Fruit fly (Drosophila melanogaster) whole organism, embryonic: ENCODE data around the gene rasp.

Source experiments
- B-H2 ChIP-seq: fragments of 200-800 bp; sonication (Bioruptor generic); optimal IDR thresholded peaks from 2 replicates; lab custom pipeline; 2018; ENCODE audit warnings: missing biosample characterization, mild to moderate bottlenecking, missing genetic modification characterization
- CG10209 ChIP-seq: fragments of 200-800 bp; sonication (Bioruptor generic); optimal IDR thresholded peaks from 3 replicates; lab custom pipeline; 2017; ENCODE audit warnings: missing biosample characterization, mild to moderate bottlenecking, missing genetic modification characterization, missing genetic modification reagents
- CG10274 ChIP-seq: fragments of 200-800 bp; sonication (Bioruptor generic); optimal IDR thresholded peaks from 3 replicates; lab custom pipeline; 2017; ENCODE audit warnings: missing biosample characterization, mild to moderate bottlenecking, missing genetic modification characterization
- CG10959 ChIP-seq: fragments of 200-800 bp; sonication (Bioruptor generic); IDR thresholded peaks from 2 replicates; pipeline ENCODE4 v1.3.6; 2022; ENCODE audit warnings: missing biosample characterization, missing genetic modification characterization
- CG10979 ChIP-seq: fragments of 200-800 bp; sonication (Bioruptor generic); optimal IDR thresholded peaks from 2 replicates; lab custom pipeline; 2018; ENCODE audit warnings: missing biosample characterization, mild to moderate bottlenecking, missing genetic modification characterization, moderate library complexity
- CG1529 ChIP-seq: fragments of 200-800 bp; sonication (Bioruptor generic); optimal IDR thresholded peaks from 3 replicates; lab custom pipeline; 2018; ENCODE audit warnings: missing biosample characterization, missing genetic modification characterization
- CG1603 ChIP-seq: fragments of 200-800 bp; sonication (Bioruptor generic); optimal IDR thresholded peaks from 2 replicates; lab custom pipeline; 2019; ENCODE audit warnings: missing biosample characterization, mild to moderate bottlenecking, missing genetic modification characterization, moderate library complexity
- CG1647 ChIP-seq: fragments of 200-800 bp; sonication (Bioruptor generic); optimal IDR thresholded peaks from 3 replicates; lab custom pipeline; 2016; ENCODE audit warnings: missing biosample characterization, missing genetic modification characterization
- CG1792 ChIP-seq: fragments of 200-800 bp; sonication (Bioruptor generic); optimal IDR thresholded peaks from 2 replicates; lab custom pipeline; 2016; ENCODE audit warnings: missing biosample characterization, missing genetic modification characterization
- CG18262 ChIP-seq: fragments of 200-800 bp; optimal IDR thresholded peaks from 3 replicates; lab custom pipeline; 2019; ENCODE audit warnings: missing biosample characterization, mild to moderate bottlenecking, missing genetic modification characterization, moderate library complexity
- CG32772 ChIP-seq: fragments of 200-800 bp; sonication (Bioruptor generic); IDR thresholded peaks from 2 replicates; pipeline ENCODE4 v1.3.6; 2022; ENCODE audit warnings: missing biosample characterization, missing genetic modification characterization
- CG34422 ChIP-seq: fragments of 200-800 bp; sonication (Bioruptor generic); IDR thresholded peaks from 3 replicates; pipeline ENCODE4 v1.3.6; 2022; ENCODE audit warnings: missing biosample characterization, missing genetic modification characterization
- CG3838 ChIP-seq: fragments of 200-800 bp; sonication (Bioruptor generic); optimal IDR thresholded peaks from 3 replicates; lab custom pipeline; 2016; ENCODE audit warnings: missing biosample characterization, missing genetic modification characterization
- CG4730 ChIP-seq: fragments of 200-800 bp; sonication (Bioruptor generic); IDR thresholded peaks from 2 replicates; pipeline ENCODE4 v1.3.6; 2022; ENCODE audit warnings: missing biosample characterization, missing genetic modification characterization
- CG6813 ChIP-seq: fragments of 200-800 bp; sonication (Bioruptor generic); optimal IDR thresholded peaks from 2 replicates; lab custom pipeline; 2017; ENCODE audit warnings: missing biosample characterization, missing genetic modification characterization, mild to moderate bottlenecking, moderate library complexity, missing genetic modification reagents
- CG6854 ChIP-seq: fragments of 200-800 bp; sonication (Bioruptor generic); optimal IDR thresholded peaks from 3 replicates; lab custom pipeline; 2017; ENCODE audit warnings: missing biosample characterization, mild to moderate bottlenecking, missing genetic modification characterization
- CG7963 ChIP-seq: fragments of 200-800 bp; sonication (Bioruptor generic); IDR thresholded peaks from 3 replicates; pipeline ENCODE4 v1.3.6; 2022; ENCODE audit warnings: missing biosample characterization, missing genetic modification characterization; ENCODE audit not compliant: partially characterized antibody
- CG8478 ChIP-seq: fragments of >200 bp; optimal IDR thresholded peaks from 2 replicates; lab custom pipeline; 2018
- CkIIα-i1 ChIP-seq: fragments of 200-800 bp; sonication (Bioruptor generic); IDR thresholded peaks from 2 replicates; pipeline ENCODE4 v1.3.6; 2022; ENCODE audit warnings: missing biosample characterization, missing genetic modification characterization
- Dek ChIP-seq: fragments of 200-800 bp; sonication (Bioruptor generic); optimal IDR thresholded peaks from 3 replicates; lab custom pipeline; 2019; ENCODE audit warnings: missing biosample characterization, mild to moderate bottlenecking, missing genetic modification characterization, moderate library complexity
- Ets65A ChIP-seq: fragments of 200-800 bp; sonication (Bioruptor generic); peaks from one replicate; lab custom pipeline; 2016; ENCODE audit warnings: missing biosample characterization, missing genetic modification characterization
- Fer1 ChIP-seq: fragments of 200-800 bp; sonication (Bioruptor generic); optimal IDR thresholded peaks from 2 replicates; lab custom pipeline; 2017; ENCODE audit warnings: missing biosample characterization, mild to moderate bottlenecking, missing genetic modification characterization
- Fer3 ChIP-seq: fragments of 200-800 bp; sonication (Bioruptor generic); optimal IDR thresholded peaks from 2 replicates; lab custom pipeline; 2018; ENCODE audit warnings: missing biosample characterization, mild to moderate bottlenecking, missing genetic modification characterization, moderate library complexity
- HLH4C ChIP-seq: fragments of 200-800 bp; sonication (Bioruptor generic); IDR thresholded peaks from 3 replicates; pipeline ENCODE4 v1.3.6; 2022; ENCODE audit warnings: missing biosample characterization, missing genetic modification characterization; ENCODE audit not compliant: partially characterized antibody
- NFAT ChIP-seq: fragments of 200-800 bp; sonication (Bioruptor generic); IDR thresholded peaks from 2 replicates; pipeline ENCODE4 v1.3.6; 2022; ENCODE audit warnings: missing biosample characterization, missing genetic modification characterization
- NK7.1 ChIP-seq: fragments of 200-800 bp; sonication (Bioruptor generic); optimal IDR thresholded peaks from 3 replicates; lab custom pipeline; 2016; ENCODE audit warnings: missing biosample characterization, missing genetic modification characterization
- Nf-YC ChIP-seq: fragments of 200-800 bp; optimal IDR thresholded peaks from 3 replicates; lab custom pipeline; 2019; ENCODE audit warnings: missing biosample characterization, mild to moderate bottlenecking, missing genetic modification characterization, moderate library complexity
- Pdp1 ChIP-seq, 2 experiments: fragments of 200-800 bp; sonication (Bioruptor generic); optimal IDR thresholded peaks; 3 replicates each; lab custom pipeline; 2016; ENCODE audit warnings: missing biosample characterization in 2 of 2, missing genetic modification characterization in 2 of 2, mild to moderate bottlenecking in 1 of 2, moderate library complexity in 1 of 2
- Sox100B ChIP-seq: fragments of 200-800 bp; sonication (Bioruptor generic); optimal IDR thresholded peaks from 3 replicates; lab custom pipeline; 2018; ENCODE audit warnings: missing biosample characterization, mild to moderate bottlenecking, missing genetic modification characterization
- Sox102F ChIP-seq: fragments of 200-800 bp; sonication (Bioruptor generic); optimal IDR thresholded peaks from 2 replicates; lab custom pipeline; 2018; ENCODE audit warnings: missing biosample characterization, mild to moderate bottlenecking, missing genetic modification characterization, moderate library complexity
- TFAM ChIP-seq: fragments of 200-800 bp; sonication (Bioruptor generic); optimal IDR thresholded peaks from 2 replicates; lab custom pipeline; 2017; ENCODE audit warnings: missing biosample characterization, missing genetic modification characterization, inconsistent platforms
- Tbp ChIP-seq: fragments of >200 bp; optimal IDR thresholded peaks from 2 replicates; lab custom pipeline; 2018; ENCODE audit warnings: missing biosample characterization, missing genetic modification characterization
- ac ChIP-seq: fragments of 200-800 bp; sonication (Bioruptor generic); optimal IDR thresholded peaks from 3 replicates; lab custom pipeline; 2017; ENCODE audit warnings: missing biosample characterization, mild to moderate bottlenecking, missing genetic modification characterization
- amos ChIP-seq: fragments of 200-800 bp; sonication (Bioruptor generic); IDR thresholded peaks from 2 replicates; pipeline ENCODE4 v1.3.6; 2022; ENCODE audit warnings: missing biosample characterization, missing genetic modification characterization; ENCODE audit not compliant: partially characterized antibody
- bbx ChIP-seq: fragments of 200-800 bp; sonication (Bioruptor generic); IDR thresholded peaks from 2 replicates; pipeline ENCODE4 v1.3.6; 2022; ENCODE audit warnings: missing biosample characterization, missing genetic modification characterization; ENCODE audit not compliant: partially characterized antibody
- cas ChIP-seq: fragments of 200-800 bp; sonication (Bioruptor generic); IDR thresholded peaks from 2 replicates; pipeline ENCODE4 v1.3.6; 2022; ENCODE audit warnings: missing biosample characterization, missing genetic modification characterization
- croc ChIP-seq: fragments of 200-800 bp; sonication (Bioruptor generic); conservative IDR thresholded peaks from 3 replicates; pipeline ENCODE4 v1.3.6; 2022; ENCODE audit warnings: missing biosample characterization, missing genetic modification characterization
- cwo ChIP-seq: fragments of 200-800 bp; sonication (Bioruptor generic); optimal IDR thresholded peaks from 3 replicates; lab custom pipeline; 2017; ENCODE audit warnings: missing biosample characterization, missing genetic modification characterization, mild to moderate bottlenecking, moderate library complexity, missing genetic modification reagents
- dm ChIP-seq: fragments of 200-800 bp; sonication (Bioruptor generic); optimal IDR thresholded peaks from 3 replicates; lab custom pipeline; 2016; ENCODE audit warnings: missing biosample characterization, missing genetic modification characterization
- exex ChIP-seq: fragments of 200-800 bp; sonication (Bioruptor generic); optimal IDR thresholded peaks from 4 replicates; lab custom pipeline; 2018; ENCODE audit warnings: missing biosample characterization, mild to moderate bottlenecking, missing genetic modification characterization, moderate library complexity
- inv ChIP-seq: fragments of 200-800 bp; sonication (Bioruptor generic); IDR thresholded peaks from 2 replicates; pipeline ENCODE4 v1.3.6; 2022; ENCODE audit warnings: missing biosample characterization, missing genetic modification characterization; ENCODE audit not compliant: partially characterized antibody
- lab ChIP-seq: fragments of 200-800 bp; sonication (Bioruptor generic); optimal IDR thresholded peaks from 3 replicates; lab custom pipeline; 2017; ENCODE audit warnings: missing biosample characterization, missing genetic modification characterization, mild to moderate bottlenecking, moderate library complexity, missing genetic modification reagents
- odd ChIP-seq: fragments of 200-800 bp; sonication (Bioruptor generic); optimal IDR thresholded peaks from 2 replicates; lab custom pipeline; 2017; ENCODE audit warnings: missing biosample characterization, mild to moderate bottlenecking, missing genetic modification characterization
- pros ChIP-seq: fragments of 200-800 bp; sonication (Bioruptor generic); optimal IDR thresholded peaks from 3 replicates; lab custom pipeline; 2019; ENCODE audit warnings: missing biosample characterization, mild to moderate bottlenecking, missing genetic modification characterization, moderate library complexity
- row ChIP-seq: fragments of 200-800 bp; sonication (Bioruptor generic); IDR thresholded peaks from 3 replicates; pipeline ENCODE4 v1.3.6; 2022; ENCODE audit warnings: missing biosample characterization, missing genetic modification characterization
- salm ChIP-seq: fragments of 200-800 bp; sonication (Bioruptor generic); optimal IDR thresholded peaks from 2 replicates; lab custom pipeline; 2018; ENCODE audit warnings: missing biosample characterization, mild to moderate bottlenecking, missing genetic modification characterization
- slbo ChIP-seq: fragments of 200-800 bp; sonication (Bioruptor generic); IDR thresholded peaks from 2 replicates; pipeline ENCODE4 v1.3.6; 2022; ENCODE audit warnings: missing biosample characterization, missing genetic modification characterization
- stc ChIP-seq: fragments of 200-800 bp; sonication (Bioruptor generic); IDR thresholded peaks from 2 replicates; pipeline ENCODE4 v1.3.6; 2022; ENCODE audit warnings: missing biosample characterization, missing genetic modification characterization
- stwl ChIP-seq: fragments of 200-800 bp; sonication (Bioruptor generic); optimal IDR thresholded peaks from 3 replicates; lab custom pipeline; 2018; ENCODE audit warnings: missing biosample characterization, mild to moderate bottlenecking, missing genetic modification characterization, moderate library complexity
- tap ChIP-seq: fragments of 200-800 bp; optimal IDR thresholded peaks from 3 replicates; lab custom pipeline; 2019; ENCODE audit warnings: missing biosample characterization, mild to moderate bottlenecking, missing genetic modification characterization, moderate library complexity
- trh ChIP-seq: fragments of 200-800 bp; sonication (Bioruptor generic); optimal IDR thresholded peaks from 2 replicates; lab custom pipeline; 2016; ENCODE audit warnings: missing biosample characterization, missing genetic modification characterization

rasp gene

dm6 chr3L:3179474-3179873 is 17.5 kb downstream of the rasp start (continued):
- peak; percentile 58 for TF ChIP-seq CG1792 (GFP tag; lab: Kevin White, UChicago)
- TF ChIP-seq CG4730: peak; percentile 82
- peak; percentile 61 for TF ChIP-seq CG1647 (GFP tag; lab: Kevin White, UChicago)
- peak; percentile 85 for TF ChIP-seq cwo (GFP tag; lab: Kevin White, UChicago)
- TF ChIP-seq trh (GFP tag; lab: Kevin White, UChicago): peak; percentile 38
- peak; percentile 79 for TF ChIP-seq CG10209 (GFP tag; lab: Kevin White, UChicago)
- no peak for TF ChIP-seq odd (GFP tag; lab: Kevin White, UChicago)
- peak; percentile 89 for TF ChIP-seq CG18262 (tag; lab: Kevin White, UChicago)
- peak; percentile 60 for TF ChIP-seq CG10274 (GFP tag; lab: Kevin White, UChicago)
- no peak for TF ChIP-seq B-H2 (GFP tag; lab: Kevin White, UChicago)
- peak; percentile 86 for TF ChIP-seq Sox102F (GFP tag; lab: Kevin White, UChicago)
- TF ChIP-seq slbo (GFP tag; lab: Robert Waterston, UW): peak; percentile 85
- no peak for TF ChIP-seq stwl (tag; lab: Kevin White, UChicago)
- no peak for TF ChIP-seq HLH4C (GFP tag; lab: Robert Waterston, UW)
- TF ChIP-seq CG6813 (GFP tag; lab: Kevin White, UChicago): peak; percentile 79
- peak; percentile 86 for TF ChIP-seq Ets65A (GFP tag; lab: Kevin White, UChicago)
- no peak for TF ChIP-seq Sox100B
- TF ChIP-seq pros (GFP tag; lab: Kevin White, UChicago): no peak
- peak; percentile 89 for TF ChIP-seq Fer3 (tag; lab: Kevin White, UChicago)
- TF ChIP-seq CG10979 (tag; lab: Kevin White, UChicago): peak; percentile 92
- TF ChIP-seq Fer1 (GFP tag; lab: Kevin White, UChicago): no peak
- peak; percentile 95 for TF ChIP-seq row (GFP tag; lab: Robert Waterston, UW)
- no peak for TF ChIP-seq CkIIα-i1
- TF ChIP-seq Nf-YC: no peak
- peak; percentile 59 for TF ChIP-seq exex (tag; lab: Kevin White, UChicago)
- peak; percentile 94 for TF ChIP-seq lab
- TF ChIP-seq CG6854 (GFP tag; lab: Kevin White, UChicago): peak; percentile 82
- TF ChIP-seq Dek (tag; lab: Kevin White, UChicago): peak; percentile 80
- no peak for TF ChIP-seq bbx (GFP tag; lab: Robert Waterston, UW)
- TF ChIP-seq Tbp (GFP tag; lab: Kevin White, UChicago): no peak
- TF ChIP-seq CG1603 (tag; lab: Kevin White, UChicago): peak; percentile 90
- TF ChIP-seq CG8478 (lab: Kevin White, UChicago): no peak
- peak; percentile 83 for TF ChIP-seq cas (GFP tag; lab: Robert Waterston, UW)
- peak; percentile 86 for TF ChIP-seq NFAT
- peak; percentile 89 for TF ChIP-seq CG34422
- no peak for TF ChIP-seq CG7963 (GFP tag; lab: Robert Waterston, UW)
- peak; percentile 85 for TF ChIP-seq stc (GFP tag; lab: Robert Waterston, UW)
- TF ChIP-seq salm (tag; lab: Kevin White, UChicago): no peak
- no peak for TF ChIP-seq inv (GFP tag; lab: Robert Waterston, UW)
- TF ChIP-seq CG1529 (GFP tag; lab: Kevin White, UChicago): peak; percentile 62
- peak; percentile 26 for TF ChIP-seq ac
- peak; percentile 87 for TF ChIP-seq CG32772 (GFP tag; lab: Robert Waterston, UW)
- peak; percentile 4 for TF ChIP-seq CG3838 (GFP tag; lab: Kevin White, UChicago)
- peak; percentile 59 for TF ChIP-seq dm (GFP tag; lab: Kevin White, UChicago)
- peak; percentile 61 for TF ChIP-seq CG10959
- TF ChIP-seq croc: peak; percentile 83
- TF ChIP-seq TFAM (GFP tag; lab: Kevin White, UChicago): peak; percentile 27
- no peak for TF ChIP-seq amos (GFP tag; lab: Robert Waterston, UW)
- TF ChIP-seq NK7.1 (GFP tag; lab: Kevin White, UChicago): peak; percentile 78
- peak; percentile 88 for TF ChIP-seq tap (tag; lab: Kevin White, UChicago)
- peak in 1 of 2 experiments; percentile 89 for TF ChIP-seq Pdp1 (GFP tag; optimal IDR thresholded peaks at IDR 0.05; lab: Kevin White, UChicago)
